Fruit fly (Drosophila melanogaster): Measurements from ENCODE around the gene Nepl18.

- no peak for TF ChIP-seq h (optimal IDR thresholded peaks at IDR 0.05)
- TF ChIP-seq psq (optimal IDR thresholded peaks at IDR 0.05) = no peak
- no peak for TF ChIP-seq Myc (optimal IDR thresholded peaks at IDR 0.05)
Measured at dm6 chr3R:28875345-28875744, at the start of gene Nepl18.
